Worm (Caenorhabditis elegans): ENCODE results near the gene rocf-1.

Gene rocf-1

DNA sequence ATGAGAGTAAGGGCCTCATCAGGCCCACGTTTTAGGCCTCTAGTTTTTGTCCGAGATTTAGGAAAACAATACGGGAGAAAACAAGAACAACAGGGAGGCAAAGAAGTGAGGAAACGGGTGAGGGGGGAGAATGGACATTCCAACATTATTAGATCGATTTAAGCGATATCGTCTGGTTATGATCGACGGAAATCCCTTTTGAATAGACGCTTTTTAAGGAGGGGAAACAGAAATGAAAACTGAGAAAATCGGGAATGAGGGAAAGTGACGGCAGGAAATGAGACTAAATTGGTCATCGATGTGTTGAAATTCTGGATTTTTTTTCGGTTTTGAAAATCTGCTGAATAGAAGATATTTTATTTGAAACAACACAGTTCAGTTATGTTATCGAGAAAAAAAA lies at the start of gene rocf-1:
TSS of gene rocf-1 (minus strand) at position 101 of the 400 bp plus-strand sequence.
- TF ChIP-seq him-1 (tag; optimal IDR thresholded peaks at IDR 0.05) (no peak), W03F9.2 (tag; optimal IDR thresholded peaks at IDR 0.05) (no peak)

DNA sequence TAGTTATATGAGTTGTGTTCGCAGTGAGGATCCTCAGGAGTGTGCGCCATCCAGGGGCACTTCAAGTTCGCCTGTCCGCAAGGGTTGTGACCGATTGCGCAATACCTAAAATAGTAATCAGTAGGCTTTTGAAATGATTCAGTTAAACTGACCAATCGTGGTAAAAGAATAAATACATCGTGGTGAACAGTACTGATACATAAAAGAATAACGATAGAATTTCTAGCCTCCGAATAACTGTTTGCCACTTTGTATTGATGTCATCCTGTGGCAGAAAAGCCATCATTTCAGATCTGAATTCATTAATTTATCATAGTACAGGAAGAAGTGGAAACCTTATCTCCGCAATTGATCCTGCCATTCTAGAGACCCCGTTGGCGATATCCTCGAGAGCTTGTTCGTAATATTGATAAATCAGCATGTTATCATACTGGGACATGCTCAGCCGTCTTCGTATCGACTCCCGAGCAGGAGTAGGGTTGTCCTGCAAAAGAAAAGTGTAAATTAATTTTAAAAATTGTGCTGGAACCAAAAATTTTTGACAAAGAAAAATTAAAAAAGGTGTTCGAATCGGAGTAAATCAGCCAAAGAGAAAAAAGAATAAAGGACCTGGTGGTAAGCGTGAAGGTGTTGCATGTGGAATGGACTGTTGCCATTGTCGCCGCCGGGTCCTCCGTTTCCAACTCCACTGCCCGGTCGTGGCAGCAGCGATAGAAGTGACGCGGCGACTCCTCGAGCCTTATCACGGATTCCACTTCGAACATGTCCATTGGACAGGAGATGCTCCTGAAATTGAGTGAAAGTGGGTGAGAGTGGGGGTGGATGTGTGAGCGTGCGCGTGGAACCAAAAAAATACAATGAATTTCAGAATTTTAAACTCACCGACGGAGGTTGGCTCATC lies 48.8 kb upstream of the rocf-1 start:
- TF ChIP-seq him-1 (tag; optimal IDR thresholded peaks at IDR 0.05) (no peak), dao-5 (tag; optimal IDR thresholded peaks at IDR 0.05) (no peak), W03F9.2 (tag; optimal IDR thresholded peaks at IDR 0.05) (no peak)

DNA sequence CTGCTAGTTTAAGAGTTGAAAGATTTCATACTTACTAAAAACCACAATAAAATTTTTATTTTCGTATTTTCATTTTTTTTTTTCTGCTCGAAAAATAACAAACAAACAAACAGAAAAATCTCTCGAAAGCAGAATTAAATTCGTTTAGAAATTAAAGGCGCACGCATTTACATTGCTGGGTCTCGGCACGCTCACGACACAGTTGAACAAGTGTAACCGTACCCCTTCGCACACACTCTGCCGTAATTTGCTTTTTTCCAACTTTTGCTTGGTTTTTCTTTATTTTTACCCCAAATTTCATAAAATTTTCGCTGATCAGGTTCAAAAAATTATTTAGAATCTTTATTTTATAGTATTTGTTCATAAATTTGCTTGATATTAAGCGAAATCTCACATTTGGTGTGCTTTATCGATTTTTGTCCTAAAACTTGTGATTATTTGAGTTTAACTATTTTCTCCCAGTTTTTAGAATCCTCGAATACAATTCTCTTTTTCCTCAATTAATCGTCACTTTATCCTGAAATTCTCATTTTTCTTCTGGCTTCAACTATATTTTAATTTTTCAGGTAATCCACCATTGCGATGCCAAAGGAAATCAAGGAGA lies 47.4 kb upstream of the rocf-1 start, which contains the start of gene rpl-38:
TSS of gene rpl-38 (plus strand) at position 554 of the 604 bp plus-strand sequence.
- no peak for TF ChIP-seq W03F9.2 (tag; optimal IDR thresholded peaks at IDR 0.05)
- peak; percentile 55 for TF ChIP-seq him-1 (tag; optimal IDR thresholded peaks at IDR 0.05)

DNA sequence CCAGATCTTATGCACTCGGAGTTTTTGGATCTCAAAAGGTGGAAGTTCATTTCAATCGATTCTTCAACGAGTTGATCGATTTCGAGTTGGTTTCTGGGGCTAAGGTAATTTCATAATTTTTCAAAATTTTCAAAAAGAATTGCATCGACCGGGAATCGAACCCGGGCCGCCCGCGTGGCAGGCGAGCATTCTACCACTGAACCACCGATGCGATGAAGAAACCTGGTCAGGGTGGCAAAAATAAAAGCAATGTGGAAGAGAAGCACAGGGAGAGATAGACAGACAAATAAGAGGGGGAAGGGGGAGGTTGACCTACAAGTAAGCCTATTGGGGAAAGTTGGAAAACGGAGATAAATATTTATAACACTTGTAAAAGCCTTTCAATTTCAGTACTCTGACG lies 40.8 kb upstream of the rocf-1 start:
- peak; percentile 5 for TF ChIP-seq dao-5 (tag; optimal IDR thresholded peaks at IDR 0.05)
- TF ChIP-seq W03F9.2 (tag; optimal IDR thresholded peaks at IDR 0.05), result no peak
- TF ChIP-seq him-1 (tag; optimal IDR thresholded peaks at IDR 0.05), result no peak

DNA sequence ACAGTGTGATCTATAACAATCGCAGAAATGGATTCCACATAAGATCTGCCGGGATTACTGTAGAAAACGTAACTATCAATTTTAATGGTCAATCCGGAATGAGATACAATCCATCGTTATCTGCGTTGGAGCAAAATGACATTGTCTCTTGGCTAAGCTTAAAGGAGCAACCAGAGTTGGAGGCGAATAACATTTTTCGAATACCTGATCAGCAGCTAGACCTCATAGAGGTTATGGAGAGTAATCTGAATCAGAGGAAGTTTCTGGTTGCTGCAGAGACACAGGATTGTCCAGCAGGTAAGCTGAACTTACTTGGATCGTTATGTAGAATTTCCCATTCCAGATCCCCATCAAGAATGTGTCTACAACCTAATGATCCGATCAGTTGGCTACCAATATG lies 39.3 kb upstream of the rocf-1 start:
- TF ChIP-seq dao-5 (tag; optimal IDR thresholded peaks at IDR 0.05) (no peak), him-1 (tag; optimal IDR thresholded peaks at IDR 0.05) (no peak), W03F9.2 (tag; optimal IDR thresholded peaks at IDR 0.05) (no peak)

DNA sequence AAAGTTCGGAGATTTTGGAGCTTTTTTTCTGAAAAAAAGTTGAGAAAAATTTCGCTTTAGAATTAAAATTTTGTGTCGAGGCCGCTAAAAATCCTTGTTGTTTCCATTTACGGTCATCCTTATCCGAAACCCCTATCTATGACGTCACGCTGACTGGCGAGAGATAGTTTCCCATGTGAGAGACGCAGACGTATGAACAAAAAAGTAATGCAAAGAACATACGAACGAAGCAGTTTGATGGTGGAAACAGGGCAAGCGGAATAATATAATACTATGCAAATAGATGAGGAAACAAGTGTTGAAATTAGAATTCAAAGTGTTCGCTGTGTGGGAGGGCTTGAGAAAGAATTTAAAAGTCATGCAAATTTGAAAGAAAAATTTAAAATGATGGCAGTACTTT lies 34.8 kb upstream of the rocf-1 start:
- TF ChIP-seq him-1 (tag; optimal IDR thresholded peaks at IDR 0.05) (no peak), W03F9.2 (tag; optimal IDR thresholded peaks at IDR 0.05) (no peak), dao-5 (tag; optimal IDR thresholded peaks at IDR 0.05) (no peak)

DNA sequence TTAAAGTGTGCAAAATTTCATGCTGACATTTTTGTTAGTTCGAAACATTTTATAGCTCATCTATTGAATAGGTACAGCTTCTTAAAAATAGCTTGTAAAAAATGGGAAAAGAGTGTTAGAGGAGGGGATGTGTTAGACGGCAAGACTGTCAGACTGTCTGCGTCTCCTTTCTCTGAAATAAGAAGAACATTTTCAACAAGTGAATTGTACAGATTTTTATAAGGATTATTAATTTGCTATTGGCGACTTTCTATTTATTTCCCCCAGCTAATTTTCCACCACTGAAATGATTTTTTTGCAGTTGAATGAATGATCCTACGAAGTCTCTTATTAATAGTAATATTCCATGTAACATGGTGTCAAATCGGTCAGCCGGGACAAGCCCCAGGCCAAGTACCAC lies 34.1 kb upstream of the rocf-1 start, which contains the start of gene C06B8.7:
TSS of gene C06B8.7 (plus strand) at position 301 of the 400 bp plus-strand sequence.
- no peak for TF ChIP-seq dao-5 (tag; optimal IDR thresholded peaks at IDR 0.05)
- no peak for TF ChIP-seq W03F9.2 (tag; optimal IDR thresholded peaks at IDR 0.05)
- TF ChIP-seq him-1 (tag; optimal IDR thresholded peaks at IDR 0.05), result no peak

DNA sequence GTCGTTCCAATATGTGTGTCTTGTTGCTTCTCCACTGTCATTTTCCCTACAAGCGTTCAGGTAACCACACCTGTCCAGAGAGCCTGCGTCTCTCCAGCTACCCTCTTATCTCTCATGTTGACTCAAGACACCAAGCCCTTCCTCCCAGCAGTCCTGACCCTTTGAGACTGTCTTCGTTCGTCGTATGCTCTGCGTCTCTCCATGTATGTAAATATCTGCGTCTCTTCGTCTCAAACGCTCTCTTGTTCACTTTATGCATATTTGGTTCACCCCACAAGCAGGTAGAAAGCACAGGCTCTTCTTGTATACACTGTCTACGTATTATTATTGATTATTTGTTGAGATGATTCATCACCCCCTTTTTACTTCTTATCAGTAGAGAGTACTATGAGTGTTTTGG lies 33.4 kb upstream of the rocf-1 start:
- no peak for TF ChIP-seq him-1 (tag; optimal IDR thresholded peaks at IDR 0.05)
- no peak for TF ChIP-seq W03F9.2 (tag; optimal IDR thresholded peaks at IDR 0.05)
- no peak for TF ChIP-seq dao-5 (tag; optimal IDR thresholded peaks at IDR 0.05)

DNA sequence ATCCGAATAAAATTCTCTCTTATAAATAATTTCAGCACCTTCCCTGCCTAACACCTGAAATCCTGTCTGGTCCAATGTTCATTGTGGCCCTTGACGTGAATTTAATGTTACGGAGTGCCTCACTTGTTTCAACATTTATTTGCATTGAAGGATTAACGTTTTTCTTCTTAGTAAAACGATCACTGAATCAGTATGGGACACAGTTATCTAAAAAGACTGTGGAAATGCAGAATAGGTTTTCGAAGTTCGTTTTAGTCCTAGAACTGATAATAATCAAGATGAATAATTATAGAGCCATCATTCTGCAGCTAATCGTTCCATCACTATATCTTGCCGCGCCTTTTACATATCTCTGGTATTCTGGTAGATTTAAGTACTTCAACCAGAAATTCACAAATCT lies 30.9 kb upstream of the rocf-1 start, which contains the start of gene srh-219:
TSS of gene srh-219 (plus strand) at position 301 of the 400 bp plus-strand sequence.
- TF ChIP-seq dao-5 (tag; optimal IDR thresholded peaks at IDR 0.05) (no peak), him-1 (tag; optimal IDR thresholded peaks at IDR 0.05) (no peak), W03F9.2 (tag; optimal IDR thresholded peaks at IDR 0.05) (no peak)

DNA sequence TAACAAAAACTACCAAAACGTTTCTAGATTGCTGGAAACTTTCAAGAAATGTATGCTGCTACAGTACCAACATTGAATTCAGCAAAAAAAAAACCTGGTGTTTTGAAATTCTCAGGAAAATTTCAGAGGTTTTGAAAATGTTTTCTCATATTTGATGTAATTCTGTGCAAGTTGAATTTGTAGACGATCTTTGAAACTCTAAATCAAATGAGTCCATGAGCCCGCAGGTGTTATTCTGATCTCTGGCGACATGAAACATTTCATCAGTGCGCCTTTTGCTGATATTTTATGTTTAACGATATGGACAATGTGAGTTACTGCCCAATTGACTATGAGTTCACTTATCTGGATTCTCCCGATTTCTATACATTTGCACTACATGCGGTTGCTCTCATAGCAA lies 29.4 kb upstream of the rocf-1 start, which contains the start of gene srh-218:
TSS of gene srh-218 (plus strand) at position 301 of the 400 bp plus-strand sequence.
- TF ChIP-seq dao-5 (tag; optimal IDR thresholded peaks at IDR 0.05) (no peak), him-1 (tag; optimal IDR thresholded peaks at IDR 0.05) (no peak), W03F9.2 (tag; optimal IDR thresholded peaks at IDR 0.05) (no peak)

DNA sequence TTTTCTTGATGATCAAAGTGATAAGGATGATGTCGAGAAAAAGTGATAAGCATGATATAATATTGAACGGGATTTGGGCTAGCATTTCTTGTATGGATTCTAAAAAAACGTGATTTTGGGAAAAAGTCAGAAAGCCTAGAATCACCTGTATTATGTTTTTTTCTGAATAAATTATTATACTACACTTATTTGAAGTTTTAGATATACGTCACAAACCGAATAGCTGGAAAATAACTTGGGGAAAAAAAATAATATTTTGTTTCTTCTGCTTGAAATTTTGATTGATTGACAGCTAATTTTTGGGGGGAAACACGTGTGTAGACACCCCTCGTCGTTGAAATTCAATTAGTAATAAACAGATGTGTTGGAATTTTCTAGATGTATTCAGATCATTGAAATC lies 28.2 kb upstream of the rocf-1 start, which contains the start of gene str-264:
TSS of gene str-264 (minus strand) at position 101 of the 400 bp plus-strand sequence.
- no peak for TF ChIP-seq him-1 (tag; optimal IDR thresholded peaks at IDR 0.05)
- no peak for TF ChIP-seq dao-5 (tag; optimal IDR thresholded peaks at IDR 0.05)
- no peak for TF ChIP-seq W03F9.2 (tag; optimal IDR thresholded peaks at IDR 0.05)

DNA sequence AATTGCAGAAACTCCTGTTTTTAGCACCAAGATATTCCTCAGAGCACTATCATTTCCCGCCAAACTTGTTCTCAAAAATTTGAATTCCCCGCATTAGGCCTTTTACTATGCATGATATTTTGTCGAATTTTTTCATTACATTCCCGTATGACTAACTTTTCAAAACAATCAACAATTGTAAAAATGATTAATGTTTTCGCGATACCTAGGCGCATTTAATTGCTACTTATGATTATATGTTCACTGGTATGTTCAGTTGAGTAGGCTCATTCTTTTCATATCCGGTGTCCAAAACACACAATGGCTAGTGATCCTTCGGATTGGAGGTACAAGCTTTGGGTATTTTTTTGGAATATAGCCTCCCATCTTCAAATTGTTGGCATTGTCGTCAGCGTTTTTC lies 23.5 kb upstream of the rocf-1 start, which contains the start of gene srw-21:
TSS of gene srw-21 (plus strand) at position 301 of the 400 bp plus-strand sequence.
- TF ChIP-seq dao-5 (tag; optimal IDR thresholded peaks at IDR 0.05), result no peak
- no peak for TF ChIP-seq W03F9.2 (tag; optimal IDR thresholded peaks at IDR 0.05)
- no peak for TF ChIP-seq him-1 (tag; optimal IDR thresholded peaks at IDR 0.05)

DNA sequence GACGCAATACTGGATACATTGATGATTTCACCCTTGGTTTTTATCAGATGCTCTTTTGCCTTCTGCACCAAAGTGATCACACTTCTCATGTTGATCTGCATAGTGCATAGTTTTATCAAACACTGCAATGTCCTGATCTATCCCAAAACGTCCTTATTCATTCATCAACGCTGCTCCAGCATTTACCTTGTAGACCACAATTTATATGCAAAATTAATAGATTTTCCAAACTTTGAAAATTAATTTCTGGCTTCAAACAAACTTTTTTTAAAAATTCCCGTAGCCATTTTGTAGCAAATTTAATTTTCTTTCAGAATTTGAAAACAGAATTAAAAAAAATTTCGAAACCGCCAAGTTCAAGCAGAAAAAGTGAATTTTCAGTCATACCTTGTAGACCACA lies 20.2 kb upstream of the rocf-1 start, which contains the start of gene C06B8.3:
TSS of gene C06B8.3 (minus strand) at position 101 of the 400 bp plus-strand sequence.
- TF ChIP-seq him-1 (tag; optimal IDR thresholded peaks at IDR 0.05), result no peak
- no peak for TF ChIP-seq dao-5 (tag; optimal IDR thresholded peaks at IDR 0.05)
- TF ChIP-seq W03F9.2 (tag; optimal IDR thresholded peaks at IDR 0.05), result no peak

DNA sequence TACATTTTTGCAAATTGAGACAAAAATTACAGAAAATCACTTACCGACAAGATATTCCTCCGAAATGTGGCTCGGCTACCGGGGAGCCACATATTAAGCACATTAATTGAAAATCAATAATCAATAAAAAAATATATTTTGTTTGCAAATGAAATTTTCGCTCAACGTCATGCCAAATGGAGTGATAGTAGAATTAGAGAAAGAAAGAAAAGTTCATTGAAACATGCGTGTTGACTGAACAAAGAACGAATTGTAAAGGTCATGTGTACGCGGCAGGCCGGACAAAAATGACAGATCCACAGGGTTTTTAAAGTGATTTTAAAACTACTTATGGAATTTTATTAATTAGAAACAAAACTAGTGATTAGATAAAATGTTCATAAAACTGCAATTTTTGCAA lies 19.3 kb upstream of the rocf-1 start:
- TF ChIP-seq him-1 (tag; optimal IDR thresholded peaks at IDR 0.05), result no peak
- no peak for TF ChIP-seq W03F9.2 (tag; optimal IDR thresholded peaks at IDR 0.05)
- TF ChIP-seq dao-5 (tag; optimal IDR thresholded peaks at IDR 0.05), result no peak
